Worm (Caenorhabditis elegans) whole organism, L1 larva: ENCODE measurements around the gene K07D4.9.

ENCODE experiments used
- lsy-2 ChIP-seq, 2 experiments: fragments of 150-350 bp; optimal IDR thresholded peaks; 2 replicates each; lab custom pipeline; 2014; ENCODE audit warnings: missing biosample characterization in 2 of 2, missing genetic modification characterization in 2 of 2
- pqm-1 ChIP-seq: sonication (generic microtip); optimal IDR thresholded peaks from 3 replicates; lab custom pipeline; 2017; ENCODE audit warnings: missing biosample characterization, missing genetic modification characterization
- sptf-1 ChIP-seq: fragments of 150-350 bp; optimal IDR thresholded peaks from 2 replicates; lab custom pipeline; 2014; ENCODE audit warnings: missing biosample characterization, missing genetic modification characterization
- unc-130 ChIP-seq: fragments of 150-350 bp; optimal IDR thresholded peaks from 2 replicates; lab custom pipeline; 2017; ENCODE audit warnings: missing biosample characterization, missing genetic modification characterization, inconsistent platforms
- ztf-11 ChIP-seq, 2 experiments: sonication (generic microtip); optimal IDR thresholded peaks; 2 replicates each; lab custom pipeline; 2016 to 2017; ENCODE audit warnings: missing genetic modification characterization in 2 of 2, missing biosample characterization in 1 of 2, missing compliant biosample characterization in 1 of 2

DNA sequence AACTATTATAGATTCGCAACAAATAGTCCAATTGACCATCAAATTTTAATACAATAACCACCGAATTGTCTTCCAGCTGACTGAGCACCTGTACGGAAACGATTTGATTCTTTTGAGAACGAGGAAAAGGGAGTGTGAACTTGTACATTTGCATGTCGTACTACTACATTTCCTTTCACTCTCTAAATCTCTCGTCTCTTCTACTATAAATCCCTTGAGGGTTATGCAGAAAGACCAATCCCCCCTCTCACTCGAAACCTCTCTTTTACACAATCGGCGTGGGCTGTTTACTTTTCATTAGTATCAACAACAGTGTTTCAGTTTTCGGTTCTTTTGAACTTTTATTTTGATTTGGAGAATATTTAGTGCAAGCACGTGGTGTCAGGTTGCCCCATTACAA lies 26.2 kb upstream of the K07D4.9 start:
- TF ChIP-seq unc-130 (tag; lab: Kevin White, UChicago): no peak
- no peak for TF ChIP-seq pqm-1 (tag; lab: Kevin White, UChicago)
- TF ChIP-seq lsy-2 (tag; optimal IDR thresholded peaks at IDR 0.05; lab: Kevin White, UChicago): no peak
- no peak for TF ChIP-seq ztf-11 (tag; optimal IDR thresholded peaks at IDR 0.05; lab: Kevin White, UChicago)
- no peak for TF ChIP-seq sptf-1 (tag; lab: Kevin White, UChicago)
